Worm (Caenorhabditis elegans): ENCODE data around the gene algn-5.

Gene algn-5

ce11 chrV:4195283-4195682 lies at the start of gene algn-5:
TSS of gene algn-5 (plus strand) at chrV:4195577.
- TF ChIP-seq ztf-1 (GFP tag; conservative IDR thresholded peaks at IDR 0.05) (no peak), sma-3 (GFP tag; optimal IDR thresholded peaks at IDR 0.05) (no peak)

DNA sequence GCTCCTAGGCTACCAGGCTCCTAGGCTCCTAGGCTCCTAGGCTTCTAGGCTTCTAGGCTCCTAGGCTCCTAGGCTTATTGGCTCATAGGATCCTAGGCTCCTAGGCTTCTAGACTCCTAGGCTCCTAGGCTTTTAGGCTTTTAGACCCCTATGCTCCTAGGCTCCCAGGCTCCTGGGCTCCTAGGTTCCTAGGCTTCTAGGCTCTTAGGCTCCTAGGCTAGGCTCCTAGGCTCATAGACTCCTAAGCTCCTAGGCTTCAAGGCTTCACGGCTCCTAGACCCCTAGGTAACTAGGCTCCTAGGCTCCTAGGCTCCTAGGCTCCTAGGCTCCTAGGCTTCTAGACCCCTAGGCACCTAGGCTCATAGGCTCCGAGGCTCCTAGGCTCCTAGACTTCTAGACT lies 44.0 kb upstream of the algn-5 start:
- no peak for TF ChIP-seq nhr-12 (tag; optimal IDR thresholded peaks at IDR 0.05)
- TF ChIP-seq ZK546.5 (tag; optimal IDR thresholded peaks at IDR 0.05): no peak
- no peak for TF ChIP-seq nhr-77 (tag; optimal IDR thresholded peaks at IDR 0.05)
- TF ChIP-seq blmp-1 (tag; optimal IDR thresholded peaks at IDR 0.05; ENCODE audit: insufficient read depth): no peak
- no peak for TF ChIP-seq sma-3 (GFP tag; optimal IDR thresholded peaks at IDR 0.05)
- TF ChIP-seq lin-11 (tag; optimal IDR thresholded peaks at IDR 0.05): no peak
- TF ChIP-seq nhr-25 (tag; optimal IDR thresholded peaks at IDR 0.05): no peak
- no peak for TF ChIP-seq lin-39 (tag; optimal IDR thresholded peaks at IDR 0.05)

DNA sequence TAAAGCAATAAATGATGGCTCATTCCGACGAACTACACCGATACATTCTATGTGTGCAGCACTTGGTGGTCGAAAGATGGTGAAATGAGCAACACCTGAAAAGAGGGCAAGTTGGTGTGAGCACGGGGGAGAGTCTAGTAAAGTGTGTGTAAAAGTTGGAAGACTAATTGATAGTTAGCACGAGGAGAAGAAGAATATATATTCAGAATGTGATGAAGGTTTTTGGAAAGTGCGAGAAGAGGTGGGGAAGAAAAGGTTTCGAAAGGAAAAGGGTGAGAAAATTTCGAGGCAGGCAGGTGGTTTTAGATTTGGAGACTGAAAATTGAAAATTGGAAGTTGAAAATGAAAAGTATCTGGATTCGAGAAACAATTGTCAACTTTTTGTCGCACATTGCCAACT lies 43.2 kb upstream of the algn-5 start, which contains the start of gene Y45G5AM.6:
Gene Y45G5AM.6 (minus strand): TSS at position 101 of the 400 bp plus-strand sequence.
- TF ChIP-seq ztf-1 (GFP tag; conservative IDR thresholded peaks at IDR 0.05): no peak
- TF ChIP-seq ztf-11 (tag; optimal IDR thresholded peaks at IDR 0.05): no peak
- TF ChIP-seq C34F6.9 (tag; optimal IDR thresholded peaks at IDR 0.05): no peak
- no peak for TF ChIP-seq nhr-12 (tag; optimal IDR thresholded peaks at IDR 0.05)
- no peak for TF ChIP-seq nhr-6 (tag; optimal IDR thresholded peaks at IDR 0.05)
- TF ChIP-seq fos-1 (tag; optimal IDR thresholded peaks at IDR 0.05): no peak
- no peak for TF ChIP-seq lin-11 (tag; optimal IDR thresholded peaks at IDR 0.05)
- no peak for TF ChIP-seq ama-1 (optimal IDR thresholded peaks at IDR 0.05)
- no peak for TF ChIP-seq blmp-1 (tag; optimal IDR thresholded peaks at IDR 0.05; ENCODE audit: insufficient read depth)
- TF ChIP-seq mdl-1 (tag; optimal IDR thresholded peaks at IDR 0.05): no peak
- TF ChIP-seq mbf-1 (tag; optimal IDR thresholded peaks at IDR 0.05): no peak
- TF ChIP-seq egl-27 (tag; optimal IDR thresholded peaks at IDR 0.05): no peak
- no peak for TF ChIP-seq lsy-2 (tag; optimal IDR thresholded peaks at IDR 0.05)
- no peak for TF ChIP-seq F13H6.1 (tag; optimal IDR thresholded peaks at IDR 0.05)
- no peak for TF ChIP-seq nhr-129 (tag; optimal IDR thresholded peaks at IDR 0.05)
- no peak for TF ChIP-seq dmd-4 (tag; optimal IDR thresholded peaks at IDR 0.05)
- no peak for TF ChIP-seq nhr-11 (tag; optimal IDR thresholded peaks at IDR 0.05)
- TF ChIP-seq aly-2 (tag; optimal IDR thresholded peaks at IDR 0.05): no peak

- no peak for TF ChIP-seq alr-1 (tag; optimal IDR thresholded peaks at IDR 0.05)
- TF ChIP-seq sma-9 (GFP tag; optimal IDR thresholded peaks at IDR 0.05): peak; percentile 48
- no peak for TF ChIP-seq sma-9 (tag; optimal IDR thresholded peaks at IDR 0.05)
- TF ChIP-seq F13H6.1 (tag; optimal IDR thresholded peaks at IDR 0.05): peak; percentile 85
- peak; percentile 34 for TF ChIP-seq ztf-4 (tag; optimal IDR thresholded peaks at IDR 0.05)
- TF ChIP-seq ztf-1 (GFP tag; conservative IDR thresholded peaks at IDR 0.05): no peak
- TF ChIP-seq C34F6.9 (tag; optimal IDR thresholded peaks at IDR 0.05): peak; percentile 39
- TF ChIP-seq nhr-12 (tag; optimal IDR thresholded peaks at IDR 0.05): no peak
- peak in 1 of 2 experiments; percentile 48 for TF ChIP-seq lsy-2 (tag; optimal IDR thresholded peaks at IDR 0.05)
- peak; percentile 66 for TF ChIP-seq nhr-129 (tag; optimal IDR thresholded peaks at IDR 0.05)
Observed at ce11 chrV:4157291-4157690, 38.1 kb upstream of the algn-5 start.

ce11 chrV:4160086-4160485 lies 35.3 kb upstream of the algn-5 start, which contains the start of gene Y45G5AM.5:
TSS of gene Y45G5AM.5 (plus strand) at chrV:4160386.
- TF ChIP-seq nhr-237 (tag; optimal IDR thresholded peaks at IDR 0.05): no peak
- no peak for TF ChIP-seq elt-3 (tag; optimal IDR thresholded peaks at IDR 0.05)
- no peak for TF ChIP-seq nhr-11 (tag; optimal IDR thresholded peaks at IDR 0.05)
- no peak for TF ChIP-seq ztf-11 (tag; optimal IDR thresholded peaks at IDR 0.05)
- TF ChIP-seq ztf-1 (GFP tag; conservative IDR thresholded peaks at IDR 0.05): no peak

- TF ChIP-seq gmeb-1 (tag; optimal IDR thresholded peaks at IDR 0.05): no peak
- TF ChIP-seq lin-11 (tag; optimal IDR thresholded peaks at IDR 0.05): no peak
- no peak for TF ChIP-seq F13H6.1 (tag; optimal IDR thresholded peaks at IDR 0.05)
- no peak for TF ChIP-seq blmp-1 (tag; optimal IDR thresholded peaks at IDR 0.05; ENCODE audit: insufficient read depth)
- no peak for TF ChIP-seq nhr-23 (tag; optimal IDR thresholded peaks at IDR 0.05)
- no peak for TF ChIP-seq lsy-2 (tag; optimal IDR thresholded peaks at IDR 0.05)
- TF ChIP-seq dmd-4 (tag; optimal IDR thresholded peaks at IDR 0.05): no peak
- no peak for TF ChIP-seq peb-1 (tag; optimal IDR thresholded peaks at IDR 0.05)
- no peak for TF ChIP-seq lin-13 (GFP tag; optimal IDR thresholded peaks at IDR 0.05)
- no peak for TF ChIP-seq aly-2 (tag; optimal IDR thresholded peaks at IDR 0.05)
- TF ChIP-seq mab-5 (tag; optimal IDR thresholded peaks at IDR 0.05): no peak
- no peak for TF ChIP-seq elt-1 (tag; optimal IDR thresholded peaks at IDR 0.05)
- TF ChIP-seq elt-3 (tag; optimal IDR thresholded peaks at IDR 0.05): no peak
- no peak for TF ChIP-seq skn-1 (tag; optimal IDR thresholded peaks at IDR 0.05)
- TF ChIP-seq unc-62 (GFP tag; optimal IDR thresholded peaks at IDR 0.05): no peak
- no peak for TF ChIP-seq snpc-4 (tag; optimal IDR thresholded peaks at IDR 0.05)
- TF ChIP-seq nhr-77 (tag; optimal IDR thresholded peaks at IDR 0.05): no peak
- TF ChIP-seq Y55F3AM.14 (GFP tag; optimal IDR thresholded peaks at IDR 0.05): no peak
- no peak for TF ChIP-seq zag-1 (tag; optimal IDR thresholded peaks at IDR 0.05)
- no peak for TF ChIP-seq alr-1 (tag; optimal IDR thresholded peaks at IDR 0.05)
Observed at ce11 chrV:4162922-4163321, 32.5 kb upstream of the algn-5 start, which contains the start of gene Y45G5AM.4. TSS of gene Y45G5AM.4 (plus strand) at chrV:4163222.

Measured in whole organism, L2 larva.